Fruit fly (Drosophila melanogaster) whole organism, pupa: Measurements from ENCODE around the gene CG7382.

Experiments
- CG10348 ChIP-seq: fragments of 200-800 bp; sonication (Bioruptor generic); IDR thresholded peaks from 2 replicates; pipeline ENCODE4 v1.3.6; 2022; ENCODE audit warnings: missing biosample characterization, missing genetic modification characterization
- CG12605 ChIP-seq: fragments of 200-800 bp; sonication (Bioruptor generic); IDR thresholded peaks from 2 replicates; pipeline ENCODE4 v1.3.6; 2022; ENCODE audit warnings: missing biosample characterization, missing genetic modification characterization
- CG13204 ChIP-seq: fragments of 200-800 bp; sonication (Bioruptor generic); optimal IDR thresholded peaks from 2 replicates; lab custom pipeline; 2018; ENCODE audit warnings: missing biosample characterization, mild to moderate bottlenecking, missing genetic modification characterization, moderate library complexity
- CG14655 ChIP-seq: fragments of 200-800 bp; sonication (Bioruptor generic); optimal IDR thresholded peaks from 3 replicates; lab custom pipeline; 2017; ENCODE audit warnings: mild to moderate bottlenecking, missing biosample characterization, missing genetic modification reagents, missing genetic modification characterization
- CG15710 ChIP-seq: fragments of 200-800 bp; sonication (Bioruptor generic); optimal IDR thresholded peaks from 2 replicates; lab custom pipeline; 2018; ENCODE audit warnings: missing biosample characterization, mild to moderate bottlenecking, missing genetic modification characterization, moderate library complexity
- CG17806 ChIP-seq: fragments of 200-800 bp; sonication (Bioruptor generic); optimal IDR thresholded peaks from 2 replicates; lab custom pipeline; 2018; ENCODE audit warnings: missing biosample characterization, mild to moderate bottlenecking, missing genetic modification characterization, moderate library complexity
- CG32121 ChIP-seq: fragments of 200-800 bp; sonication (Bioruptor generic); IDR thresholded peaks from 2 replicates; pipeline ENCODE4 v1.3.6; 2022; ENCODE audit warnings: missing biosample characterization, missing genetic modification characterization
- CG34367 ChIP-seq: fragments of 200-800 bp; sonication (Bioruptor generic); optimal IDR thresholded peaks from 2 replicates; lab custom pipeline; 2018; ENCODE audit warnings: missing biosample characterization, mild to moderate bottlenecking, missing genetic modification characterization
- CG4496 ChIP-seq: fragments of 200-800 bp; sonication (Bioruptor generic); IDR thresholded peaks from 3 replicates; pipeline ENCODE4 v1.3.6; 2022; ENCODE audit warnings: missing biosample characterization, missing genetic modification characterization
- CG8159 ChIP-seq: fragments of 200-800 bp; sonication (Bioruptor generic); optimal IDR thresholded peaks from 3 replicates; lab custom pipeline; 2018; ENCODE audit warnings: missing biosample characterization, mild to moderate bottlenecking, missing genetic modification characterization, moderate library complexity
- CG8301 ChIP-seq: fragments of 200-800 bp; sonication (Bioruptor generic); optimal IDR thresholded peaks from 2 replicates; lab custom pipeline; 2018; ENCODE audit warnings: missing biosample characterization, mild to moderate bottlenecking, missing genetic modification characterization
- CG9948 ChIP-seq: fragments of 200-800 bp; sonication (Bioruptor generic); optimal IDR thresholded peaks from 2 replicates; lab custom pipeline; 2018; ENCODE audit warnings: missing biosample characterization, mild to moderate bottlenecking, missing genetic modification characterization, moderate library complexity
- D1 ChIP-seq: fragments of 200-800 bp; sonication (Bioruptor generic); optimal IDR thresholded peaks from 2 replicates; lab custom pipeline; 2018; ENCODE audit warnings: missing biosample characterization, mild to moderate bottlenecking, missing genetic modification characterization, moderate library complexity
- EcR ChIP-seq: fragments of 200-800 bp; sonication (Bioruptor generic); optimal IDR thresholded peaks from 3 replicates; lab custom pipeline; 2019; ENCODE audit warnings: missing biosample characterization, missing genetic modification characterization, mild to moderate bottlenecking, moderate library complexity, missing genetic modification reagents
- Ets98B ChIP-seq: fragments of 200-800 bp; sonication (Bioruptor generic); IDR thresholded peaks from 2 replicates; pipeline ENCODE4 v1.3.6; 2022; ENCODE audit warnings: missing biosample characterization, missing genetic modification characterization
- Pif1A ChIP-seq: fragments of 200-800 bp; sonication (Bioruptor generic); optimal IDR thresholded peaks from 3 replicates; lab custom pipeline; 2016; ENCODE audit warnings: missing biosample characterization, missing genetic modification characterization
- Pif1B ChIP-seq: fragments of 200-800 bp; sonication (Bioruptor generic); optimal IDR thresholded peaks from 3 replicates; lab custom pipeline; 2016; ENCODE audit warnings: missing biosample characterization, missing genetic modification characterization
- Snoo ChIP-seq: fragments of 200-800 bp; sonication (Bioruptor generic); optimal IDR thresholded peaks from 3 replicates; lab custom pipeline; 2017; ENCODE audit warnings: missing biosample characterization, mild to moderate bottlenecking, missing genetic modification characterization, inconsistent platforms
- fd96Ca ChIP-seq: fragments of 200-800 bp; sonication (Bioruptor generic); IDR thresholded peaks from 3 replicates; pipeline ENCODE4 v1.3.6; 2022; ENCODE audit warnings: missing biosample characterization, missing genetic modification characterization
- gl ChIP-seq: fragments of 200-800 bp; sonication (Bioruptor generic); optimal IDR thresholded peaks from 2 replicates; lab custom pipeline; 2018; ENCODE audit warnings: missing biosample characterization, mild to moderate bottlenecking, missing genetic modification characterization
- rn ChIP-seq: fragments of 200-800 bp; sonication (Bioruptor generic); IDR thresholded peaks from 2 replicates; pipeline ENCODE4 v1.3.6; 2022; ENCODE audit warnings: missing biosample characterization, missing genetic modification characterization

Gene CG7382

DNA sequence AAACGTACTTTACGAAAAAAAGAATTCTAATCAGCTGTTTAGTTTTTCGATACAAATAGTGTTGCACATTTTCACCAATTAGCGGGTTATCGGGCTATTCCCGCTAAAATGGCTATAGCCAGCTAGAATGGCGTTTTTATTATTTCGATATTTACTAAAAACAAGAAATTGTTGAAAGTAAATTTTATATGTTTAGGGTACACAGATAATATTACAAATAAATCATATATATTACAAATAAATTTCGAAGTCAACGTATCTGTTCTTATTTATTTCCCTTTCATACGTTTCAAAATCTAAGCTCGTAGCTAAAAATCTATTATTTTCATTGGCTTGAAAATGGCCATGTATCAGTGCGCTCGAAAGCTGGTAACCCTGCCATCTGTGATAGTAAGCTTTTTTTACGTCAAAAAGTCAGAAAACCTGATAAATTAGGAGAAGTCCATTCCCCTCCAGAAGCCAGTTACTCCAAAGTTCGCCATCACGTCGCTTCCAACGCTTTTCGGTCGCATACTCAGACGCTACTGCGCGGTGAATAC is at the start of gene CG7382, which contains the start of gene cl:
TSS of gene CG7382 (minus strand) at position 51 of the 539 bp plus-strand sequence.
TSS of gene cl (plus strand) at position 290 of the 539 bp plus-strand sequence.
- TF ChIP-seq EcR (GFP tag; lab: Kevin White, UChicago) (peak; percentile 75), CG12605 (GFP tag; lab: Robert Waterston, UW) (no peak), CG17806 (tag; lab: Kevin White, UChicago) (peak; percentile 20), CG4496 (GFP tag; lab: Robert Waterston, UW) (0 out of 3 replicates have a peak, but pooled peaks have one; percentile 34), Snoo (tag; lab: Kevin White, UChicago) (no peak), CG15710 (peak; percentile 31), CG8159 (tag; lab: Kevin White, UChicago) (peak; percentile 56), CG9948 (tag; lab: Kevin White, UChicago) (peak; percentile 12)

DNA sequence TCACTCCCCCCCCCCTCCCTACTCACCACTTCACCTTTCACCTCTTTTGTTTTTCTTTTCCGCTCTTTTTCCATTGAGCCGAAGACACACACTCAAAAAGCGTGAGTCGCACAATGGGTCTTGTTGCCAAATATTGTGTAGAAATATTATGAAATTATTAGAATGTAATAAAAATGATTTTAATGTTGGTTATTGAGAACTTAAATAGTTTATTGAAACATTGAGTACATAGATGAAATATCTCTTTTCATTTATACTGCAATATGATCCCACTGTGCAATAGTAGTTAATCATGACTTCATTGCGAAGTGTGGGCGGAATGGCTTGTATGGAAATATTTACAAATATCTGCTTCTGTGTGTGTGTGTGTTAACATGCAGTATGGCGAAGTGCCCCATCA is 47.4 kb upstream of the CG7382 start:
- peak; percentile 84 for TF ChIP-seq Ets98B
- peak; percentile 71 for TF ChIP-seq CG8159 (tag; lab: Kevin White, UChicago)
- TF ChIP-seq Pif1A (GFP tag; lab: Kevin White, UChicago): peak; percentile 20
- no peak for TF ChIP-seq D1 (tag; lab: Kevin White, UChicago)
- no peak for TF ChIP-seq Snoo (tag; lab: Kevin White, UChicago)
- TF ChIP-seq CG12605 (GFP tag; lab: Robert Waterston, UW): peak; percentile 81
- TF ChIP-seq CG17806 (tag; lab: Kevin White, UChicago): peak; percentile 60
- TF ChIP-seq CG4496 (GFP tag; lab: Robert Waterston, UW): peak; percentile 89
- no peak for TF ChIP-seq CG10348 (GFP tag; lab: Robert Waterston, UW)
- no peak for TF ChIP-seq EcR (GFP tag; lab: Kevin White, UChicago)
- peak; percentile 63 for TF ChIP-seq CG8301
- TF ChIP-seq CG32121: peak; percentile 72; the same call in 1 of the 2 replicates
- no peak for TF ChIP-seq CG13204 (GFP tag; lab: Kevin White, UChicago)
- peak; percentile 40; the same call in 1 of the 2 replicates for TF ChIP-seq rn (GFP tag; lab: Robert Waterston, UW)
- TF ChIP-seq fd96Ca (GFP tag; lab: Robert Waterston, UW): peak; percentile 44; the same call in 1 of the 3 replicates
- peak; percentile 57 for TF ChIP-seq CG9948 (tag; lab: Kevin White, UChicago)
- no peak for TF ChIP-seq gl (tag; lab: Kevin White, UChicago)
- peak; percentile 64 for TF ChIP-seq CG15710
- TF ChIP-seq CG14655 (GFP tag; lab: Kevin White, UChicago): peak; percentile 63
- TF ChIP-seq CG34367 (tag; lab: Kevin White, UChicago): peak; percentile 30
- peak; percentile 0 for TF ChIP-seq Pif1B

DNA sequence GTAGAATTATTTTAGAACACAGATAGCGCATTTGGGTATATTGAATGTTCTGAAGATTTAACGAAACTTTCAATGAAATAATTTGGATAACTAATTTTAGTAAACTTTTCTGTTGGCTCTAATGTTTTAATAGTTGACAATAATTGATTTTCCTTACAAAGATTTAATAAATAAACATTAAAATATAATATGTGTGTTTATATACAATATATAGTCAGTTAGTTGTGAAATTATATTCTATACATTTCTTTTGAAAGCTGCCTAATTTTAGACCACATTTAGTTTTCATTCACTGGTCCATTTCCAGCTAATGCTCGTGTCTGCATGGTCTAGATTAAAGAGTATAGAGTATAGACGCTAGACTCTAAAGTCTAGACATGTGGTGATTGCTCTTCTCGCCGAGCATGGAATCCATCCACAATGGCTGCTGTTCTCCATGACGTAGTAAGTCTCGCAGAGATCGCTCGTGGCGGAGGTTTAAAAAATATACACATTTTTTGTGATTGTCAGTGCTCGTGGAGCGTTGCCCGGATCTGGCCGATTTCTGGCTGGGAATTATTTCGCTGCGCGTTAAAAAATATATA is 39.2 kb upstream of the CG7382 start, which contains the start of gene GluRIIB:
TSS of gene GluRIIB (plus strand) at position 534 of the 584 bp plus-strand sequence.
- TF ChIP-seq CG4496 (GFP tag; lab: Robert Waterston, UW): no peak
- TF ChIP-seq CG14655 (GFP tag; lab: Kevin White, UChicago): peak; percentile 20
- TF ChIP-seq CG10348 (GFP tag; lab: Robert Waterston, UW): no peak
- TF ChIP-seq CG8159 (tag; lab: Kevin White, UChicago): no peak
- TF ChIP-seq CG15710: no peak
- TF ChIP-seq CG34367 (tag; lab: Kevin White, UChicago): no peak

DNA sequence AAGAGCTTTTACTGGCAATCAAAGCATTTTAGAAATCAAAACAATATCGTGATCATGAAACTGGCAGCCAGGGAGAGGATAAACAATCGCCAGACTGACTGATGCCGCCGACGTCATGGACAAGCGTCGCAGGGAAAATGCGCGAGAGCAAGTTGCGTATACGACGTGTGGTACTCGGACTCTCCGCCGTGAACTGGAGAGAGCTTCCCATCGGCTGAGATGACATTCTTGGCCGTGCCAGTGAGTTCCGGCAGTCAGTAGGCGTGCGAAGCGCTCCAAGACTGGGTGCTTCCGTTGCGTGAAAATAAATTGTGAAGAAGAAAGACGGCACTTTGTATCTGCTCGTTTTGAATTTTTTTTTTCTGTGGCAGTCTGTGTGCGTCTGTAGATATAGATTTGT is 35.1 kb upstream of the CG7382 start, which contains the start of gene GluRIIA:
TSS of gene GluRIIA (plus strand) at position 255 of the 400 bp plus-strand sequence.
- TF ChIP-seq fd96Ca (GFP tag; lab: Robert Waterston, UW) (no peak), EcR (GFP tag; lab: Kevin White, UChicago) (no peak), Snoo (tag; lab: Kevin White, UChicago) (no peak), CG32121 (no peak), rn (GFP tag; lab: Robert Waterston, UW) (no peak), D1 (tag; lab: Kevin White, UChicago) (no peak), Pif1A (GFP tag; lab: Kevin White, UChicago) (no peak), CG8301 (no peak), CG9948 (tag; lab: Kevin White, UChicago) (no peak), Pif1B (no peak), CG13204 (GFP tag; lab: Kevin White, UChicago) (no peak), CG34367 (tag; lab: Kevin White, UChicago) (no peak)
- TF ChIP-seq, all 21 proteins: peak for 0

DNA sequence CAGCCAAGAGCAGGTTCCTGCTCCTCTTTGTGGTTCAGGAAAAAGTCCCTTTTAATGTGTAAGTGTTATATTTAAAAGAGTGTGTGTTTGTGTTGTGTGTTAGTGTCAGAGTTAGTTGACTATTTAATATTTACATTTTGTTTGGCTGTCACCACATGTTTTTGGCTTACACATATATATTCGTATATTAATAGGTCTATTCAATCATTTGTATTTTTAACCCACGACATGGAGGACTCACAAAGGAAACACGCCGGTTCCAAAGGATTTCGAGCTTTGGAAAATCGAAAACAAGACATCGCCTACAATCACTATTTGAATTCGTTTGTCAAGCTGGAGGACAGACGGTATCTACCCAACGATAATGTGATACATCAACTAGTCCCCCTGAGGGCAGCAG is 34.1 kb upstream of the CG7382 start, which contains the start of the genes CG14013 and CG14017:
TSS of gene CG14013 (minus strand) at position 101 of the 400 bp plus-strand sequence.
TSS of gene CG14017 (plus strand) at position 148 of the 400 bp plus-strand sequence.
- no peak for TF ChIP-seq CG8301
- no peak for TF ChIP-seq CG15710

DNA sequence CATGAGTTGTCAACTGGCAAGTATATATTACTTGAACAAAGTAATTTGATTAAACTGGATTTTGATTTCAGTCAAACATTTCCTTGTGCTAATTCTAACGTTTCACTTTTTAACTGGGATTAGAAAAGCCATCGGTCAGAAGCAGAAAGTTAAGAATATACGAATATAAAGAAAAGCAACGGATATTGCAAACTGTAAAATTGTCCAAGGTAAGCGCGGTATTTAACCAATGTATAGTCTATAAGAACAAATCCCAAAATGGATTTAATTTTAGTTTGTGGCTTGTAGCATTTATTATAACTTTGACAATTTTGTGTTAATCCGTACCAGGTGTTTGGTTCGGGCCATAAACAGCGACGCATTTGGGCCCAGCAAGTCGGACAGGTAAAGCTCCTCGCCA is 31.8 kb upstream of the CG7382 start, which contains the start of gene CG18269:
TSS of gene CG18269 (plus strand) at position 301 of the 400 bp plus-strand sequence.
- TF ChIP-seq EcR (GFP tag; lab: Kevin White, UChicago): no peak
- TF ChIP-seq CG12605 (GFP tag; lab: Robert Waterston, UW): no peak
- no peak for TF ChIP-seq CG8159 (tag; lab: Kevin White, UChicago)
- no peak for TF ChIP-seq Snoo (tag; lab: Kevin White, UChicago)
- TF ChIP-seq Pif1B: no peak
- no peak for TF ChIP-seq CG14655 (GFP tag; lab: Kevin White, UChicago)
- TF ChIP-seq CG32121: no peak
- no peak for TF ChIP-seq CG9948 (tag; lab: Kevin White, UChicago)
- no peak for TF ChIP-seq fd96Ca (GFP tag; lab: Robert Waterston, UW)
- no peak for TF ChIP-seq CG17806 (tag; lab: Kevin White, UChicago)
- no peak for TF ChIP-seq CG13204 (GFP tag; lab: Kevin White, UChicago)
- TF ChIP-seq CG8301: no peak
- TF ChIP-seq CG15710: no peak
- TF ChIP-seq D1 (tag; lab: Kevin White, UChicago): no peak
- TF ChIP-seq CG10348 (GFP tag; lab: Robert Waterston, UW): no peak
- no peak for TF ChIP-seq CG4496 (GFP tag; lab: Robert Waterston, UW)
- TF ChIP-seq Ets98B: no peak
- TF ChIP-seq rn (GFP tag; lab: Robert Waterston, UW): no peak
- no peak for TF ChIP-seq CG34367 (tag; lab: Kevin White, UChicago)
